Worm (Caenorhabditis elegans) whole organism, L4 larva: ENCODE results near the gene dep-1.

Experiments
- ama-1 ChIP-seq: fragments of 150-350 bp; optimal IDR thresholded peaks from 2 replicates; lab custom pipeline; 2014; ENCODE audit warnings: inconsistent platforms, mixed read lengths
- ceh-82 ChIP-seq: sonication (generic microtip); optimal IDR thresholded peaks from 2 replicates; lab custom pipeline; 2017; ENCODE audit warnings: missing biosample characterization, missing genetic modification characterization
- fos-1 ChIP-seq: fragments of 150-350 bp; optimal IDR thresholded peaks from 2 replicates; lab custom pipeline; 2014; ENCODE audit warnings: missing biosample characterization, missing genetic modification characterization
- gei-8 ChIP-seq: fragments of 200-800 bp; sonication (Bioruptor generic); optimal IDR thresholded peaks from 2 replicates; lab custom pipeline; 2018; ENCODE audit warnings: mild to moderate bottlenecking, missing genetic modification characterization, missing compliant biosample characterization
- lin-39 ChIP-seq: fragments of 150-350 bp; optimal IDR thresholded peaks from 2 replicates; lab custom pipeline; 2014; ENCODE audit warnings: missing biosample characterization, missing genetic modification reagents, missing genetic modification characterization
- nhr-11 ChIP-seq: fragments of 150-350 bp; optimal IDR thresholded peaks from 2 replicates; lab custom pipeline; 2014; ENCODE audit warnings: missing biosample characterization, missing genetic modification characterization
- php-3 ChIP-seq: fragments of 200-800 bp; sonication (Bioruptor generic); IDR thresholded peaks from 2 replicates; pipeline ENCODE4 v1.3.6; 2022; ENCODE audit warnings: missing genetic modification reagents, missing genetic modification characterization, missing compliant biosample characterization
- spr-3 ChIP-seq: fragments of 200-800 bp; sonication (Bioruptor generic); optimal IDR thresholded peaks from 2 replicates; lab custom pipeline; 2018; ENCODE audit warnings: mild to moderate bottlenecking, missing genetic modification characterization, missing compliant biosample characterization
- ztf-11 ChIP-seq: fragments of 150-350 bp; optimal IDR thresholded peaks from 2 replicates; lab custom pipeline; 2014; ENCODE audit warnings: missing biosample characterization, missing genetic modification characterization

DNA sequence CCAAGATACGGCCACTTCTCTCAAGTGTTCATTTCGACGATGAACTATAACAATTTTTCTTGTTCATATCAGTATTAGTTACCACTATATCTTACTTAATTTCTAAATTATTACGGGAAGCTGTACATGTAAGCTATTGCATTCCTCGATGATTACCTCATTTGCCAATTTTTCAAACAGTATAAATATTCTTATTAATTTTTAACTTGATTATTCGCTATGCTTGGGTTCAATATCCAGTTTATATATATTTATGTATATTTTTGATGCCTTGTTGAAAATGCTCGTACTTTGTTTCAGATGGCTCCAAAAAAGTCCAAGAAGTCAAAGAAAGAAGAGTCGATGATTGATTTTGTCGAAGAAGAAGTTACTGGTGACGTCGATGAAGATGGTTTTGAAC is 25.3 kb downstream of the dep-1 start, which contains the start of gene F44G4.1:
- TF ChIP-seq ama-1 (lab: Kevin White, UChicago) (no peak), gei-8 (GFP tag; lab: Kevin White, UChicago) (no peak), lin-39 (no peak), spr-3 (GFP tag; lab: Kevin White, UChicago) (no peak), ceh-82 (tag; lab: Kevin White, UChicago) (no peak), php-3 (GFP tag; lab: Robert Waterston, UW) (no peak), nhr-11 (tag; lab: Kevin White, UChicago) (no peak), fos-1 (tag; lab: Kevin White, UChicago) (no peak), ztf-11 (tag; lab: Kevin White, UChicago) (no peak)
